Worm (Caenorhabditis elegans) whole organism, midembryonic: ENCODE results near the gene rpap-3.

Experiments
- T22C8.4 ChIP-seq: fragments of 200-800 bp; sonication (Bioruptor generic); IDR thresholded peaks from 2 replicates; pipeline ENCODE4 v1.3.6; 2022; ENCODE audit warnings: missing genetic modification characterization, missing compliant biosample characterization
- cog-1 ChIP-seq: sonication (generic microtip); optimal IDR thresholded peaks from 2 replicates; lab custom pipeline; 2016; ENCODE audit warnings: missing genetic modification characterization, missing compliant biosample characterization
- flt-1 ChIP-seq: fragments of 200-800 bp; sonication (Bioruptor generic); IDR thresholded peaks from 2 replicates; pipeline ENCODE4 v1.3.6; 2022; ENCODE audit warnings: missing genetic modification characterization, missing compliant biosample characterization
- med-1 ChIP-seq: sonication (generic microtip); optimal IDR thresholded peaks from 2 replicates; lab custom pipeline; 2017; ENCODE audit warnings: missing genetic modification characterization, mild to moderate bottlenecking, missing compliant biosample characterization, antibody characterized with exemption, missing genetic modification reagents; ENCODE audit not compliant: insufficient read depth
- ztf-23 ChIP-seq: fragments of 200-800 bp; sonication (Bioruptor generic); IDR thresholded peaks from 2 replicates; pipeline ENCODE4 v1.3.6; 2022; ENCODE audit warnings: missing genetic modification reagents, missing genetic modification characterization, missing compliant biosample characterization

DNA sequence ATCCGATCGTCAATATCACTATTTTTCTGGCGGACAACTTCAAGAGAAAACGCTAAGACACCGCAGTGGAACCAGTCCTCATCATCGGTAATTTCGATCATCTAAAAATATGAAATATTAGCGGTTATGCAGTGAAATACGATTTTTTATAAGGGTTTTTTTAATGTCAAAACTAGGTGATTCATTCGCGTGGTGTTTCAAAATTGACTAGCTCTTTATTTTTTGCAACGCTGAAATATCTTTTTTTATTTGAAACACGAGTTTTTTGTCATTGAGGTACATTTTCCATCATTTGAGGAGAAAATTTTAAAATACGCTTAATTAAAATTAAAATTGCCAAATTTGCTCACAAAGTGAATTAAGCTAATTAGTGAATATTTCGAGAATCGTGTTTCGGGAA lies 19.2 kb downstream of the rpap-3 start, which contains the start of gene dsb-3:
- TF ChIP-seq T22C8.4 (GFP tag; lab: Robert Waterston, UW) (no peak), flt-1 (GFP tag; lab: Robert Waterston, UW) (no peak), ztf-23 (no peak), cog-1 (no peak), med-1 (GFP tag; lab: Kevin White, UChicago) (no peak)
